Fruit fly (Drosophila melanogaster) whole organism, embryonic: Measurements from ENCODE around the gene phol.

Experiments used
- Aef1 ChIP-seq: fragments of 200-800 bp; sonication (Bioruptor generic); IDR thresholded peaks from 3 replicates; pipeline ENCODE4 v1.3.6; 2022; ENCODE audit warnings: missing biosample characterization, missing genetic modification characterization
- Antp ChIP-seq: fragments of 200-800 bp; sonication (Bioruptor generic); optimal IDR thresholded peaks from 3 replicates; lab custom pipeline; 2016; ENCODE audit warnings: missing biosample characterization, missing genetic modification characterization
- Awh ChIP-seq: fragments of 200-800 bp; sonication (Bioruptor generic); IDR thresholded peaks from 2 replicates; pipeline ENCODE4, ENCODE4 v1.3.6; 2022; ENCODE audit warnings: missing biosample characterization, missing genetic modification characterization
- CG10147 ChIP-seq: fragments of 200-800 bp; sonication (Bioruptor generic); optimal IDR thresholded peaks from 2 replicates; lab custom pipeline; 2019; ENCODE audit warnings: missing biosample characterization, mild to moderate bottlenecking, missing genetic modification characterization, moderate library complexity
- CG10209 ChIP-seq: fragments of 200-800 bp; sonication (Bioruptor generic); optimal IDR thresholded peaks from 3 replicates; lab custom pipeline; 2017; ENCODE audit warnings: missing biosample characterization, mild to moderate bottlenecking, missing genetic modification characterization, missing genetic modification reagents
- CG1024 ChIP-seq: fragments of 200-800 bp; sonication (Bioruptor generic); IDR thresholded peaks from 2 replicates; pipeline ENCODE4 v1.3.6; 2022; ENCODE audit warnings: missing biosample characterization, missing genetic modification characterization
- CG10366 ChIP-seq: fragments of 200-800 bp; sonication (Bioruptor generic); IDR thresholded peaks from 2 replicates; pipeline ENCODE4 v1.3.6; 2022; ENCODE audit warnings: missing biosample characterization, missing genetic modification characterization
- CG10462 ChIP-seq: fragments of 200-800 bp; sonication (Bioruptor generic); optimal IDR thresholded peaks from 2 replicates; lab custom pipeline; 2016; ENCODE audit warnings: missing biosample characterization, missing genetic modification characterization
- CG10565 ChIP-seq: fragments of 200-800 bp; sonication (Bioruptor generic); optimal IDR thresholded peaks from 3 replicates; lab custom pipeline; 2016; ENCODE audit warnings: missing biosample characterization, mild to moderate bottlenecking, missing genetic modification characterization
- CG10979 ChIP-seq: fragments of 200-800 bp; sonication (Bioruptor generic); optimal IDR thresholded peaks from 2 replicates; lab custom pipeline; 2018; ENCODE audit warnings: missing biosample characterization, mild to moderate bottlenecking, missing genetic modification characterization, moderate library complexity
- CG12219 ChIP-seq: fragments of 200-800 bp; sonication (Bioruptor generic); optimal IDR thresholded peaks from 3 replicates; lab custom pipeline; 2018; ENCODE audit warnings: missing biosample characterization, mild to moderate bottlenecking, missing genetic modification characterization
- CG13775 ChIP-seq: fragments of 200-800 bp; sonication (Bioruptor generic); optimal IDR thresholded peaks from 3 replicates; lab custom pipeline; 2017; ENCODE audit warnings: missing biosample characterization, mild to moderate bottlenecking, missing genetic modification characterization
- CG15514 ChIP-seq: fragments of 200-800 bp; sonication (Bioruptor generic); optimal IDR thresholded peaks from 3 replicates; lab custom pipeline; 2017; ENCODE audit warnings: missing biosample characterization, missing genetic modification characterization, mild to moderate bottlenecking, moderate library complexity, missing genetic modification reagents
- CG15696 ChIP-seq: fragments of 200-800 bp; sonication (Bioruptor generic); optimal IDR thresholded peaks from 2 replicates; lab custom pipeline; 2019; ENCODE audit warnings: missing biosample characterization, mild to moderate bottlenecking, missing genetic modification characterization, moderate library complexity
- CG18619 ChIP-seq: fragments of 200-800 bp; sonication (Bioruptor generic); optimal IDR thresholded peaks from 3 replicates; lab custom pipeline; 2017; ENCODE audit warnings: missing biosample characterization, mild to moderate bottlenecking, missing genetic modification characterization
- CG2129 ChIP-seq: fragments of 200-800 bp; sonication (Bioruptor generic); IDR thresholded peaks from 2 replicates; pipeline ENCODE4 v1.3.6; 2022; ENCODE audit warnings: missing biosample characterization, missing genetic modification characterization; ENCODE audit not compliant: partially characterized antibody
- CG3065 ChIP-seq: fragments of 200-800 bp; sonication (Bioruptor generic); optimal IDR thresholded peaks from 2 replicates; lab custom pipeline; 2016; ENCODE audit warnings: missing biosample characterization, missing genetic modification characterization
- CG3281 ChIP-seq: fragments of 200-800 bp; sonication (Bioruptor generic); optimal IDR thresholded peaks from 3 replicates; lab custom pipeline; 2017; ENCODE audit warnings: missing biosample characterization, mild to moderate bottlenecking, missing genetic modification characterization
- CG3407 ChIP-seq: fragments of 200-800 bp; sonication (Bioruptor generic); optimal IDR thresholded peaks from 2 replicates; lab custom pipeline; 2018; ENCODE audit warnings: missing biosample characterization, mild to moderate bottlenecking, missing genetic modification characterization
- CG3726 ChIP-seq: fragments of 200-800 bp; sonication (Bioruptor generic); IDR thresholded peaks from 3 replicates; pipeline ENCODE4, ENCODE4 v1.3.6; 2022; ENCODE audit warnings: missing biosample characterization, missing genetic modification characterization
- CG4424 ChIP-seq: fragments of 200-800 bp; sonication (Bioruptor generic); optimal IDR thresholded peaks from 3 replicates; lab custom pipeline; 2016; ENCODE audit warnings: missing biosample characterization, missing genetic modification characterization
- CG7357 ChIP-seq: fragments of 200-800 bp; sonication (Bioruptor generic); IDR thresholded peaks from 3 replicates; pipeline ENCODE4 v1.3.6; 2022; ENCODE audit warnings: missing biosample characterization, missing genetic modification characterization
- CG9437 ChIP-seq: fragments of 200-800 bp; sonication (Bioruptor generic); optimal IDR thresholded peaks from 2 replicates; lab custom pipeline; 2018; ENCODE audit warnings: missing biosample characterization, mild to moderate bottlenecking, missing genetic modification characterization
- CrebB ChIP-seq: fragments of 200-800 bp; sonication (Bioruptor generic); optimal IDR thresholded peaks from 3 replicates; lab custom pipeline; 2018; ENCODE audit warnings: missing biosample characterization, mild to moderate bottlenecking, missing genetic modification characterization
- D19A ChIP-seq: fragments of 200-800 bp; optimal IDR thresholded peaks from 3 replicates; lab custom pipeline; 2019; ENCODE audit warnings: missing biosample characterization, mild to moderate bottlenecking, missing genetic modification characterization, moderate library complexity
- Dp ChIP-seq: fragments of 200-800 bp; sonication (Bioruptor generic); optimal IDR thresholded peaks from 2 replicates; lab custom pipeline; 2018; ENCODE audit warnings: missing biosample characterization, mild to moderate bottlenecking, missing genetic modification characterization, moderate library complexity
- GATAe ChIP-seq: fragments of 200-800 bp; sonication (Bioruptor generic); conservative IDR thresholded peaks from 2 replicates; pipeline ENCODE4 v1.3.6; 2022; ENCODE audit warnings: missing biosample characterization, missing genetic modification characterization
- Kr ChIP-seq: fragments of 200-800 bp; sonication (Bioruptor generic); optimal IDR thresholded peaks from 2 replicates; lab custom pipeline; 2017; ENCODE audit warnings: missing biosample characterization, mild to moderate bottlenecking, missing genetic modification characterization
- Lpt ChIP-seq: fragments of >200 bp; optimal IDR thresholded peaks from 2 replicates; lab custom pipeline; 2018; ENCODE audit warnings: missing biosample characterization, missing genetic modification characterization
- Meics ChIP-seq: fragments of 200-800 bp; sonication (Bioruptor generic); optimal IDR thresholded peaks from 2 replicates; lab custom pipeline; 2017; ENCODE audit warnings: missing biosample characterization, mild to moderate bottlenecking, missing genetic modification characterization
- Oli ChIP-seq: fragments of 200-800 bp; sonication (Bioruptor generic); optimal IDR thresholded peaks from 2 replicates; lab custom pipeline; 2018; ENCODE audit warnings: missing biosample characterization, mild to moderate bottlenecking, missing genetic modification characterization, moderate library complexity
- Opbp ChIP-seq: fragments of 200-800 bp; sonication (Bioruptor generic); IDR thresholded peaks from 3 replicates; pipeline ENCODE4 v1.3.6; 2022; ENCODE audit warnings: missing biosample characterization, missing genetic modification characterization; ENCODE audit not compliant: partially characterized antibody
- Taf1 ChIP-seq: fragments of 200-800 bp; sonication (Bioruptor generic); IDR thresholded peaks from 2 replicates; pipeline ENCODE4 v1.3.6; 2022; ENCODE audit warnings: missing biosample characterization, missing genetic modification characterization
- YL-1 ChIP-seq: fragments of 200-800 bp; sonication (Bioruptor generic); optimal IDR thresholded peaks from 3 replicates; lab custom pipeline; 2017; ENCODE audit warnings: missing biosample characterization, mild to moderate bottlenecking, missing genetic modification characterization
- bsh ChIP-seq, 2 experiments: fragments of 200-800 bp; sonication (Bioruptor generic); optimal IDR thresholded peaks; 2 replicates each; lab custom pipeline; 2017 to 2018; ENCODE audit warnings: mild to moderate bottlenecking in 2 of 2, missing biosample characterization in 2 of 2, missing genetic modification characterization in 2 of 2, moderate library complexity in 1 of 2
- chn ChIP-seq: fragments of 200-800 bp; sonication (Bioruptor generic); optimal IDR thresholded peaks from 2 replicates; lab custom pipeline; 2016; ENCODE audit warnings: missing biosample characterization, missing genetic modification characterization
- da ChIP-seq: fragments of 200-800 bp; sonication (Bioruptor generic); optimal IDR thresholded peaks from 2 replicates; lab custom pipeline; 2016; ENCODE audit warnings: missing biosample characterization, missing genetic modification characterization
- en ChIP-seq: fragments of 200-800 bp; sonication (Bioruptor generic); optimal IDR thresholded peaks from 2 replicates; lab custom pipeline; 2016; ENCODE audit warnings: missing biosample characterization, missing genetic modification characterization
- eve ChIP-seq, 2 experiments: fragments of >200 bp; optimal IDR thresholded peaks; 2 replicates each; lab custom pipeline; 2017; ENCODE audit warnings: missing biosample characterization in 2 of 2, missing genetic modification characterization in 2 of 2
- gem ChIP-seq: fragments of 200-800 bp; sonication (Bioruptor generic); optimal IDR thresholded peaks from 2 replicates; lab custom pipeline; 2019; ENCODE audit warnings: missing biosample characterization, mild to moderate bottlenecking, missing genetic modification characterization, moderate library complexity
- h ChIP-seq: fragments of >200 bp; optimal IDR thresholded peaks from 2 replicates; lab custom pipeline; 2017
- nerfin-2 ChIP-seq: fragments of 200-800 bp; sonication (Bioruptor generic); IDR thresholded peaks from 2 replicates; pipeline ENCODE4 v1.3.6; 2022; ENCODE audit warnings: missing biosample characterization, missing genetic modification characterization; ENCODE audit not compliant: partially characterized antibody
- ranshi ChIP-seq: fragments of 200-800 bp; sonication (Bioruptor generic); IDR thresholded peaks from 2 replicates; pipeline ENCODE4 v1.3.6; 2022; ENCODE audit warnings: missing biosample characterization, missing genetic modification characterization
- sens ChIP-seq: fragments of 200-800 bp; sonication (Bioruptor generic); peaks from one replicate; lab custom pipeline; 2016; ENCODE audit warnings: missing biosample characterization, missing genetic modification characterization
- sisA ChIP-seq: fragments of 200-800 bp; sonication (Bioruptor generic); IDR thresholded peaks from 2 replicates; pipeline ENCODE4 v1.3.6; 2022; ENCODE audit warnings: missing biosample characterization, missing genetic modification characterization
- so ChIP-seq: fragments of 200-800 bp; sonication (Bioruptor generic); IDR thresholded peaks from 3 replicates; pipeline ENCODE4 v1.3.6; 2022; ENCODE audit warnings: missing biosample characterization, missing genetic modification characterization
- tap ChIP-seq: fragments of 200-800 bp; optimal IDR thresholded peaks from 3 replicates; lab custom pipeline; 2019; ENCODE audit warnings: missing biosample characterization, mild to moderate bottlenecking, missing genetic modification characterization, moderate library complexity
- vnd ChIP-seq: fragments of 200-800 bp; sonication (Bioruptor generic); IDR thresholded peaks from 3 replicates; pipeline ENCODE4 v1.3.6; 2022; ENCODE audit warnings: missing biosample characterization, missing genetic modification characterization; ENCODE audit not compliant: partially characterized antibody
- wor ChIP-seq: fragments of 200-800 bp; sonication (Bioruptor generic); IDR thresholded peaks from 2 replicates; pipeline ENCODE4 v1.3.6; 2022; ENCODE audit warnings: missing biosample characterization, missing genetic modification characterization
- yki ChIP-seq: fragments of >200 bp; optimal IDR thresholded peaks from 3 replicates; lab custom pipeline; 2018

Gene phol

DNA sequence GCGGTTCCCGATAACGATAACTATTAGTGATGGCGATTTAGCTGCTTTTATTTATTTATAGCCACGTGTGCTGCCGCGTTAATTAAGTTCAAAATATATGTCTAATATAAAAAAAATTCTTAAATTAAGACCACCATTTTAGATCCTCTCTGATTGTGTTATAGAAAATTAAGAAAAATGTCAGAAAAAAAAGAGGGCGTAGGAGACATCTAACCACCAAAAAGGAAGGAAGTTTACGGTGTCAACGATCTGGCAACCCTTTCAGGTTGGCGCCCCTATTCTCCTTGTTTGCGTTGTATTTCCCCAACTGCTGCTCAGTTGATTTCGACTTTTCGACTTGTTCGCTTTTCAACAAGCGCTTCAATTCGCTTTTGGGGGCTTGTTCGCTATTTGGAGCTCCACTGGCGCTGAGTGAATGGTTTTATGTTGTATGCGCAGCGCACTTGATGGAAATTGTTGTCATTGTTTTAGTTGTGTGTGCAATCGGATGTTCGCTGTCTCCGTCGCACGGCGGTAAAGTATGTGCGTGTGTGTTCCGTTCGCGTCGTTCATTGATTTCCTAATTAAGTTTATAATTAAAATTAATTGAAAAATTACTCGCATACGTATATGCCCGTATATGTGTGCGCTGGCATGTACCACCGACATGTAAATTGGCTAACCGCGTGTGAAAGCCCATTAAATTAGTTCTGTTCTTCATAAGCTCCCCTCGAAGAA lies 4.9 kb upstream of the phol start, which contains the start of the genes CG3434 and CG44838 (continued):
- TF ChIP-seq CG10366 (GFP tag; lab: Robert Waterston, UW) (peak; percentile 80), CG3407 (GFP tag; lab: Kevin White, UChicago) (peak; percentile 63), CG3281 (GFP tag; lab: Kevin White, UChicago) (peak; percentile 79), CG15514 (GFP tag; lab: Kevin White, UChicago) (peak; percentile 90), CG1024 (GFP tag; lab: Robert Waterston, UW) (0 out of 2 replicates have a peak, but pooled peaks have one; percentile 38), eve (GFP tag; optimal IDR thresholded peaks at IDR 0.05; lab: Kevin White, UChicago) (no peak), CG18619 (GFP tag; lab: Kevin White, UChicago) (peak; percentile 76), Meics (GFP tag; lab: Kevin White, UChicago) (peak; percentile 82), Oli (tag; lab: Kevin White, UChicago) (peak; percentile 73), CG10147 (GFP tag; lab: Kevin White, UChicago) (peak; percentile 83), CG10565 (GFP tag; lab: Kevin White, UChicago) (peak; percentile 11), Taf1 (GFP tag; lab: Robert Waterston, UW) (0 out of 2 replicates have a peak, but pooled peaks have one; percentile 33), CG3726 (no peak), Opbp (GFP tag; lab: Robert Waterston, UW) (no peak; the same call in 2 of the 3 replicates), CG10462 (GFP tag; lab: Kevin White, UChicago) (peak; percentile 73), ranshi (GFP tag; lab: Robert Waterston, UW) (peak; percentile 64), Dp (peak; percentile 67), yki (lab: Kevin White, UChicago) (no peak), vnd (GFP tag; lab: Robert Waterston, UW) (no peak), Awh (GFP tag; lab: Robert Waterston, UW) (peak; percentile 67; the same call in 1 of the 2 replicates), GATAe (GFP tag; lab: Robert Waterston, UW) (no peak), CG2129 (GFP tag; lab: Robert Waterston, UW) (no peak), YL-1 (GFP tag; lab: Kevin White, UChicago) (peak; percentile 58), Kr (GFP tag; lab: Kevin White, UChicago) (no peak), CG13775 (GFP tag; lab: Kevin White, UChicago) (peak; percentile 89), tap (peak; percentile 36), en (GFP tag; lab: Kevin White, UChicago) (no peak), h (lab: Kevin White, UChicago) (no peak), CG10979 (tag; lab: Kevin White, UChicago) (peak; percentile 73), CG4424 (GFP tag; lab: Kevin White, UChicago) (peak; percentile 84), chn (GFP tag; lab: Kevin White, UChicago) (peak; percentile 78), da (GFP tag; lab: Kevin White, UChicago) (no peak), CG12219 (GFP tag; lab: Kevin White, UChicago) (peak; percentile 29), CG15696 (peak; percentile 84), CG10209 (GFP tag; lab: Kevin White, UChicago) (peak; percentile 68), gem (tag; lab: Kevin White, UChicago) (peak; percentile 88), wor (GFP tag; lab: Robert Waterston, UW) (peak; percentile 61), D19A (tag; lab: Kevin White, UChicago) (peak; percentile 75), Antp (GFP tag; lab: Kevin White, UChicago) (peak; percentile 62), sisA (GFP tag; lab: Robert Waterston, UW) (peak; percentile 75), CG7357 (GFP tag; lab: Robert Waterston, UW) (peak; percentile 44; the same call in 1 of the 3 replicates), Lpt (GFP tag; lab: Kevin White, UChicago) (no peak), Aef1 (GFP tag; lab: Robert Waterston, UW) (peak; percentile 57), sens (peak; percentile 95), nerfin-2 (GFP tag; lab: Robert Waterston, UW) (no peak), CG3065 (peak; percentile 51), bsh (GFP tag; optimal IDR thresholded peaks at IDR 0.05; lab: Kevin White, UChicago) (peak; percentile 9 to 81), CrebB (peak; percentile 38), so (no peak), CG9437 (GFP tag; lab: Kevin White, UChicago) (peak; percentile 82)
